Worm (Caenorhabditis elegans) whole organism, L3 larva: Measurements from ENCODE around the gene his-40.

Experiments used
- ZK546.5 ChIP-seq: sonication (generic microtip); optimal IDR thresholded peaks from 2 replicates; lab custom pipeline; 2017; ENCODE audit warnings: missing biosample characterization, missing genetic modification characterization
- fkh-2 ChIP-seq: fragments of 150-350 bp; optimal IDR thresholded peaks from 2 replicates; lab custom pipeline; 2014; ENCODE audit warnings: missing biosample characterization, missing genetic modification reagents, missing genetic modification characterization
- lin-15B ChIP-seq: fragments of 150-350 bp; optimal IDR thresholded peaks from 2 replicates; lab custom pipeline; 2014; ENCODE audit warnings: missing biosample characterization, missing genetic modification characterization
- lin-39 ChIP-seq: fragments of 150-350 bp; optimal IDR thresholded peaks from 2 replicates; lab custom pipeline; 2018; ENCODE audit warnings: missing biosample characterization, missing genetic modification reagents, missing genetic modification characterization
- lsy-12 ChIP-seq: sonication (generic microtip); optimal IDR thresholded peaks from 2 replicates; lab custom pipeline; 2016; ENCODE audit warnings: mild to moderate bottlenecking, missing genetic modification characterization, missing compliant biosample characterization
- mdl-1 ChIP-seq: fragments of 150-350 bp; optimal IDR thresholded peaks from 2 replicates; lab custom pipeline; 2014; ENCODE audit warnings: missing biosample characterization, missing genetic modification characterization

- TF ChIP-seq lin-15B (tag; lab: Kevin White, UChicago): no peak
- TF ChIP-seq fkh-2: no peak
- TF ChIP-seq mdl-1 (tag; lab: Kevin White, UChicago): no peak
- TF ChIP-seq ZK546.5 (tag; lab: Kevin White, UChicago): no peak
- TF ChIP-seq lsy-12 (tag; lab: Kevin White, UChicago): no peak
- no peak for TF ChIP-seq lin-39 (tag; lab: Kevin White, UChicago)
Observed at ce11 chrX:7269379-7269778, 40.5 kb upstream of the his-40 start, which contains the start of gene grd-7.
